Worm (Caenorhabditis elegans): ENCODE results near the gene H41C03.3.

The H41C03.3 gene

ce11 chrII:5835146-5835545 lies 10.4 kb upstream of the H41C03.3 start:
- TF ChIP-seq ztf-29 (GFP tag; IDR thresholded peaks at IDR 0.05) (no peak), T22C8.4 (GFP tag; IDR thresholded peaks at IDR 0.05) (no peak), flt-1 (GFP tag; IDR thresholded peaks at IDR 0.05) (no peak), klf-2 (GFP tag; conservative IDR thresholded peaks at IDR 0.05) (no peak), med-1 (GFP tag; optimal IDR thresholded peaks at IDR 0.05; ENCODE audit: insufficient read depth) (no peak), ztf-23 (GFP tag; IDR thresholded peaks at IDR 0.05) (no peak), cog-1 (tag; optimal IDR thresholded peaks at IDR 0.05) (no peak), tab-1 (GFP tag; IDR thresholded peaks at IDR 0.05) (no peak), ref-1 (GFP tag; conservative IDR thresholded peaks at IDR 0.05) (no peak)

ce11 chrII:5836153-5836719 lies 9.3 kb upstream of the H41C03.3 start, which contains the start of gene fzo-1:
TSS of gene fzo-1 (minus strand) at chrII:5836203.
- 0 out of 2 replicates have a peak, but pooled peaks have one; percentile 14 for TF ChIP-seq klf-2 (GFP tag; conservative IDR thresholded peaks at IDR 0.05)
- peak; percentile 83 for TF ChIP-seq cog-1 (tag; optimal IDR thresholded peaks at IDR 0.05)
- no peak for TF ChIP-seq T22C8.4 (GFP tag; IDR thresholded peaks at IDR 0.05)
- peak; percentile 79; the same call in 1 of the 2 replicates for TF ChIP-seq ztf-23 (GFP tag; IDR thresholded peaks at IDR 0.05)

- TF ChIP-seq flt-1 (GFP tag; IDR thresholded peaks at IDR 0.05), result no peak
- no peak for TF ChIP-seq ref-1 (GFP tag; conservative IDR thresholded peaks at IDR 0.05)
- TF ChIP-seq med-1 (GFP tag; optimal IDR thresholded peaks at IDR 0.05; ENCODE audit: insufficient read depth), result no peak
- TF ChIP-seq ztf-23 (GFP tag; IDR thresholded peaks at IDR 0.05), result no peak
- TF ChIP-seq cog-1 (tag; optimal IDR thresholded peaks at IDR 0.05), result no peak
- no peak for TF ChIP-seq tab-1 (GFP tag; IDR thresholded peaks at IDR 0.05)
- no peak for TF ChIP-seq klf-2 (GFP tag; conservative IDR thresholded peaks at IDR 0.05)
- no peak for TF ChIP-seq T22C8.4 (GFP tag; IDR thresholded peaks at IDR 0.05)
- TF ChIP-seq ztf-29 (GFP tag; IDR thresholded peaks at IDR 0.05), result no peak
These were observed 7.1 kb upstream of the H41C03.3 start, which contains the start of gene ZK1248.15 for ce11 chrII:5838453-5838852. TSS of gene ZK1248.15 (minus strand) at chrII:5838553.

ce11 chrII:5839227-5839626 lies 6.3 kb upstream of the H41C03.3 start, which contains the start of gene ZK1248.19:
TSS of gene ZK1248.19 (minus strand) at chrII:5839414.
- TF ChIP-seq cog-1 (tag; optimal IDR thresholded peaks at IDR 0.05) (no peak), klf-2 (GFP tag; conservative IDR thresholded peaks at IDR 0.05) (no peak), ref-1 (GFP tag; conservative IDR thresholded peaks at IDR 0.05) (no peak), med-1 (GFP tag; optimal IDR thresholded peaks at IDR 0.05; ENCODE audit: insufficient read depth) (no peak), T22C8.4 (GFP tag; IDR thresholded peaks at IDR 0.05) (no peak), flt-1 (GFP tag; IDR thresholded peaks at IDR 0.05) (no peak), ztf-23 (GFP tag; IDR thresholded peaks at IDR 0.05) (no peak), tab-1 (GFP tag; IDR thresholded peaks at IDR 0.05) (no peak)

ce11 chrII:5841053-5841547 lies 4.5 kb upstream of the H41C03.3 start, which contains the start of gene lec-5:
TSS of gene lec-5 (minus strand) at chrII:5841103.
- TF ChIP-seq flt-1 (GFP tag; IDR thresholded peaks at IDR 0.05), result no peak
- no peak for TF ChIP-seq ztf-29 (GFP tag; IDR thresholded peaks at IDR 0.05)
- TF ChIP-seq cog-1 (tag; optimal IDR thresholded peaks at IDR 0.05), result no peak
- TF ChIP-seq ztf-23 (GFP tag; IDR thresholded peaks at IDR 0.05), result no peak
- TF ChIP-seq ref-1 (GFP tag; conservative IDR thresholded peaks at IDR 0.05), result no peak
- no peak for TF ChIP-seq T22C8.4 (GFP tag; IDR thresholded peaks at IDR 0.05)
- TF ChIP-seq tab-1 (GFP tag; IDR thresholded peaks at IDR 0.05), result no peak

- TF ChIP-seq flt-1 (GFP tag; IDR thresholded peaks at IDR 0.05), result no peak
- TF ChIP-seq T22C8.4 (GFP tag; IDR thresholded peaks at IDR 0.05), result no peak
- no peak for TF ChIP-seq klf-2 (GFP tag; conservative IDR thresholded peaks at IDR 0.05)
- TF ChIP-seq ref-1 (GFP tag; conservative IDR thresholded peaks at IDR 0.05), result no peak
- TF ChIP-seq med-1 (GFP tag; optimal IDR thresholded peaks at IDR 0.05; ENCODE audit: insufficient read depth), result no peak
- TF ChIP-seq ztf-29 (GFP tag; IDR thresholded peaks at IDR 0.05), result no peak
- no peak for TF ChIP-seq ztf-23 (GFP tag; IDR thresholded peaks at IDR 0.05)
- no peak for TF ChIP-seq cog-1 (tag; optimal IDR thresholded peaks at IDR 0.05)
- no peak for TF ChIP-seq tab-1 (GFP tag; IDR thresholded peaks at IDR 0.05)
These were observed 3.7 kb upstream of the H41C03.3 start, which contains the start of gene nep-25 for ce11 chrII:5841866-5842265. TSS of gene nep-25 (plus strand) at chrII:5842240.

ce11 chrII:5844694-5845129 lies 865 bp upstream of the H41C03.3 start:
- TF ChIP-seq cog-1 (tag; optimal IDR thresholded peaks at IDR 0.05), result peak; percentile 99
- TF ChIP-seq T22C8.4 (GFP tag; IDR thresholded peaks at IDR 0.05), result peak; percentile 74; the same call in 1 of the 2 replicates
- no peak for TF ChIP-seq ref-1 (GFP tag; conservative IDR thresholded peaks at IDR 0.05)
- peak; percentile 34 for TF ChIP-seq med-1 (GFP tag; optimal IDR thresholded peaks at IDR 0.05; ENCODE audit: insufficient read depth)
- peak; percentile 61; the same call in 1 of the 2 replicates for TF ChIP-seq tab-1 (GFP tag; IDR thresholded peaks at IDR 0.05)
- peak; percentile 53; the same call in 1 of the 2 replicates for TF ChIP-seq klf-2 (GFP tag; conservative IDR thresholded peaks at IDR 0.05)
- peak; percentile 83 for TF ChIP-seq ztf-29 (GFP tag; IDR thresholded peaks at IDR 0.05)
- peak; percentile 90 for TF ChIP-seq ztf-23 (GFP tag; IDR thresholded peaks at IDR 0.05)
- peak; percentile 90 for TF ChIP-seq flt-1 (GFP tag; IDR thresholded peaks at IDR 0.05)

- TF ChIP-seq ztf-23 (GFP tag; IDR thresholded peaks at IDR 0.05), result no peak
- no peak for TF ChIP-seq ztf-29 (GFP tag; IDR thresholded peaks at IDR 0.05)
- TF ChIP-seq T22C8.4 (GFP tag; IDR thresholded peaks at IDR 0.05), result no peak
- TF ChIP-seq tab-1 (GFP tag; IDR thresholded peaks at IDR 0.05), result no peak
- no peak for TF ChIP-seq flt-1 (GFP tag; IDR thresholded peaks at IDR 0.05)
- TF ChIP-seq med-1 (GFP tag; optimal IDR thresholded peaks at IDR 0.05; ENCODE audit: insufficient read depth), result no peak
- no peak for TF ChIP-seq ref-1 (GFP tag; conservative IDR thresholded peaks at IDR 0.05)
- no peak for TF ChIP-seq cog-1 (tag; optimal IDR thresholded peaks at IDR 0.05)
- TF ChIP-seq klf-2 (GFP tag; conservative IDR thresholded peaks at IDR 0.05), result no peak
These were observed 604 bp downstream of the H41C03.3 start for ce11 chrII:5846181-5846580.

ce11 chrII:5852007-5852406 lies 6.4 kb downstream of the H41C03.3 start, which contains the start of gene H41C03.2:
TSS of gene H41C03.2 (minus strand) at chrII:5852107.
- TF ChIP-seq ztf-23 (GFP tag; IDR thresholded peaks at IDR 0.05) (no peak), T22C8.4 (GFP tag; IDR thresholded peaks at IDR 0.05) (no peak), flt-1 (GFP tag; IDR thresholded peaks at IDR 0.05) (no peak), ref-1 (GFP tag; conservative IDR thresholded peaks at IDR 0.05) (no peak), tab-1 (GFP tag; IDR thresholded peaks at IDR 0.05) (no peak), ztf-29 (GFP tag; IDR thresholded peaks at IDR 0.05) (no peak), klf-2 (GFP tag; conservative IDR thresholded peaks at IDR 0.05) (no peak), med-1 (GFP tag; optimal IDR thresholded peaks at IDR 0.05; ENCODE audit: insufficient read depth) (no peak), cog-1 (tag; optimal IDR thresholded peaks at IDR 0.05) (no peak)

All from whole organism, midembryonic.